Worm (Caenorhabditis elegans): ENCODE results near the gene sart-3.

The sart-3 gene

ce11 chrIV:11310624-11311023, 22.1 kb downstream of the sart-3 start, which contains the start of gene znf-207 (continued):
- TF ChIP-seq lsy-2 (tag; optimal IDR thresholded peaks at IDR 0.05) = peak; percentile 3 to 56
- TF ChIP-seq vab-15 (tag; optimal IDR thresholded peaks at IDR 0.05) = no peak
- TF ChIP-seq fkh-8 (tag; optimal IDR thresholded peaks at IDR 0.05) = peak; percentile 41
- peak; percentile 33 for TF ChIP-seq nhr-71 (tag; optimal IDR thresholded peaks at IDR 0.05)
- peak; percentile 1 for TF ChIP-seq lir-3 (tag; optimal IDR thresholded peaks at IDR 0.05; ENCODE audit: poor library complexity)
- TF ChIP-seq efl-3 (GFP tag; optimal IDR thresholded peaks at IDR 0.05) = no peak
- TF ChIP-seq F16B12.6 (tag; optimal IDR thresholded peaks at IDR 0.05) = peak; percentile 8
- no peak for TF ChIP-seq sox-4 (tag; optimal IDR thresholded peaks at IDR 0.05)
- peak; percentile 15 for TF ChIP-seq xbp-1 (tag; optimal IDR thresholded peaks at IDR 0.05)
- no peak for TF ChIP-seq ama-1 (optimal IDR thresholded peaks at IDR 0.05)
- no peak for TF ChIP-seq pax-3 (tag; optimal IDR thresholded peaks at IDR 0.05)
- no peak for TF ChIP-seq fkh-4 (tag; optimal IDR thresholded peaks at IDR 0.05; ENCODE audit: borderline replicate concordance)
- no peak for TF ChIP-seq sptf-1 (tag; optimal IDR thresholded peaks at IDR 0.05)
- no peak for TF ChIP-seq snpc-4 (tag; optimal IDR thresholded peaks at IDR 0.05)
- TF ChIP-seq nhr-47 (tag; optimal IDR thresholded peaks at IDR 0.05) = peak; percentile 42
- peak; percentile 80 for TF ChIP-seq ces-1 (GFP tag; optimal IDR thresholded peaks at IDR 0.05)
- TF ChIP-seq nhr-20 (tag; optimal IDR thresholded peaks at IDR 0.05) = peak; percentile 32
- no peak for TF ChIP-seq egl-27 (tag; optimal IDR thresholded peaks at IDR 0.05)
- peak; percentile 20 for TF ChIP-seq blmp-1 (tag; optimal IDR thresholded peaks at IDR 0.05)
- no peak for TF ChIP-seq ceh-8 (GFP tag; optimal IDR thresholded peaks at IDR 0.05)
- no peak for TF ChIP-seq nhr-19 (GFP tag; conservative IDR thresholded peaks at IDR 0.05)
- TF ChIP-seq zip-4 (GFP tag; optimal IDR thresholded peaks at IDR 0.05) = no peak
- peak; percentile 53 for TF ChIP-seq snu-23 (GFP tag; optimal IDR thresholded peaks at IDR 0.05)
- TF ChIP-seq ceh-82 (tag; optimal IDR thresholded peaks at IDR 0.05) = peak; percentile 2 to 41 (median 9)
- TF ChIP-seq irx-1 (tag; optimal IDR thresholded peaks at IDR 0.05) = peak; percentile 5
- peak; percentile 3 for TF ChIP-seq mep-1 (tag; optimal IDR thresholded peaks at IDR 0.05)

DNA sequence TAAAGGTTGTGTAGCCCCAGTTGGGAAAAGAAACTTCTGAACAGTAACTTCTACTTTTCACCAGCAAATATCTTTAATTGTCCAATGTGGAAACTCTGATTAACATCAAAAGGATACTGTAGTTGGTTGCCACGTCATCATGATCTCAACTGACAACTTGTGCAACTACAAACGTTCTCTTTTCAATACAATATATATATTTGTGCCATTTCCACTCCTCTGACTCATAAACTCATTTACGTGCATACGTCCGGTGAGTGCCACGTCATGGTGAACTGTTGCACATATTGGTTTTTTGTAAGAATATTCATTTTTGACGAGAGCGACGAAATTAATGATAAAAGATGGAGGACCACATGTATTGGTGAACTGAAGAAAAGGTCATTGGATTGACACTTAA, 25.0 kb downstream of the sart-3 start:
- TF ChIP-seq unc-30 (tag; optimal IDR thresholded peaks at IDR 0.05) (no peak), efl-3 (GFP tag; optimal IDR thresholded peaks at IDR 0.05) (no peak), ceh-82 (tag; optimal IDR thresholded peaks at IDR 0.05) (no peak), unc-62 (GFP tag; optimal IDR thresholded peaks at IDR 0.05) (no peak), tlp-1 (tag; optimal IDR thresholded peaks at IDR 0.05) (no peak), efl-1 (optimal IDR thresholded peaks at IDR 0.05) (no peak), efl-1 (GFP tag; optimal IDR thresholded peaks at IDR 0.05 in 1 of 2) (no peak), lin-13 (GFP tag; optimal IDR thresholded peaks at IDR 0.05) (no peak), hpl-2 (GFP tag; optimal IDR thresholded peaks at IDR 0.05) (no peak), pag-3 (tag; optimal IDR thresholded peaks at IDR 0.05; ENCODE audit: borderline replicate concordance, insufficient read depth) (no peak), nhr-47 (tag; optimal IDR thresholded peaks at IDR 0.05) (no peak), dsc-1 (tag; optimal IDR thresholded peaks at IDR 0.05) (no peak), xbp-1 (tag; optimal IDR thresholded peaks at IDR 0.05) (no peak), mab-9 (GFP tag; IDR thresholded peaks at IDR 0.05) (no peak), rnt-1 (tag; optimal IDR thresholded peaks at IDR 0.05) (no peak), zag-1 (tag; optimal IDR thresholded peaks at IDR 0.05) (no peak), elt-2 (tag; optimal IDR thresholded peaks at IDR 0.05) (no peak), Y116A8C.19 (tag; optimal IDR thresholded peaks at IDR 0.05; ENCODE audit: borderline replicate concordance) (no peak), fkh-4 (tag; optimal IDR thresholded peaks at IDR 0.05; ENCODE audit: borderline replicate concordance) (no peak)

ce11 chrIV:11306548-11306947, 26.2 kb downstream of the sart-3 start, which contains the start of gene B0035.13:
TSS of gene B0035.13 (minus strand) at chrIV:11306720.
- TF ChIP-seq elt-2 (tag; optimal IDR thresholded peaks at IDR 0.05) = peak; percentile 42
- TF ChIP-seq nhr-11 (tag; optimal IDR thresholded peaks at IDR 0.05) = no peak
- no peak for TF ChIP-seq efl-1 (optimal IDR thresholded peaks at IDR 0.05)
- TF ChIP-seq efl-1 (GFP tag; optimal IDR thresholded peaks at IDR 0.05 in 1 of 2) = peak in 1 of 2 experiments; percentile 19

All from whole organism, L1 larva.